Fruit fly (Drosophila melanogaster) whole organism, embryonic: ENCODE measurements around the gene Ntf-2r.
A peak's percentile ranks its signal among the peaks of the same experiment; 100 is the strongest.

ENCODE experiments used
- Adf1 ChIP-seq: fragments of 200-800 bp; sonication (Bioruptor generic); IDR thresholded peaks from 2 replicates; pipeline ENCODE4 v1.3.6; 2022; ENCODE audit warnings: missing biosample characterization, missing genetic modification characterization
- C15 ChIP-seq: fragments of 200-800 bp; sonication (Bioruptor generic); IDR thresholded peaks from 3 replicates; pipeline ENCODE4 v1.3.6; 2022; ENCODE audit warnings: missing biosample characterization, missing genetic modification characterization
- CG12104 ChIP-seq: fragments of 200-800 bp; sonication (Bioruptor generic); optimal IDR thresholded peaks from 3 replicates; lab custom pipeline; 2016; ENCODE audit warnings: missing biosample characterization, missing genetic modification characterization
- CG15696 ChIP-seq: fragments of 200-800 bp; sonication (Bioruptor generic); optimal IDR thresholded peaks from 2 replicates; lab custom pipeline; 2019; ENCODE audit warnings: missing biosample characterization, mild to moderate bottlenecking, missing genetic modification characterization, moderate library complexity
- CG17186 ChIP-seq: fragments of 200-800 bp; sonication (Bioruptor generic); optimal IDR thresholded peaks from 3 replicates; lab custom pipeline; 2017; ENCODE audit warnings: missing biosample characterization, missing genetic modification reagents, missing genetic modification characterization
- CG17829 ChIP-seq: fragments of 200-800 bp; optimal IDR thresholded peaks from 2 replicates; lab custom pipeline; 2019; ENCODE audit warnings: missing biosample characterization, mild to moderate bottlenecking, missing genetic modification characterization, moderate library complexity
- CG17912 ChIP-seq: fragments of 200-800 bp; sonication (Bioruptor generic); optimal IDR thresholded peaks from 2 replicates; lab custom pipeline; 2018; ENCODE audit warnings: missing biosample characterization, mild to moderate bottlenecking, missing genetic modification characterization
- CG18011 ChIP-seq: fragments of 200-800 bp; sonication (Bioruptor generic); optimal IDR thresholded peaks from 2 replicates; lab custom pipeline; 2017; ENCODE audit warnings: missing biosample characterization, missing genetic modification characterization, mild to moderate bottlenecking, moderate library complexity, missing genotype
- CG18599 ChIP-seq: fragments of 200-800 bp; sonication (Bioruptor generic); optimal IDR thresholded peaks from 3 replicates; lab custom pipeline; 2017; ENCODE audit warnings: missing biosample characterization, missing genetic modification characterization, mild to moderate bottlenecking, moderate library complexity, missing genetic modification reagents
- CG30431 ChIP-seq: fragments of 200-800 bp; sonication (Bioruptor generic); optimal IDR thresholded peaks from 2 replicates; lab custom pipeline; 2017; ENCODE audit warnings: missing biosample characterization, missing genetic modification characterization
- CG4360 ChIP-seq: fragments of 200-800 bp; sonication (Bioruptor generic); IDR thresholded peaks from 2 replicates; pipeline ENCODE4 v1.3.6; 2022; ENCODE audit warnings: missing biosample characterization, missing genetic modification characterization
- CG6654 ChIP-seq: fragments of 200-800 bp; sonication (Bioruptor generic); optimal IDR thresholded peaks from 2 replicates; lab custom pipeline; 2017; ENCODE audit warnings: missing biosample characterization, mild to moderate bottlenecking, missing genetic modification characterization
- CG6854 ChIP-seq: fragments of 200-800 bp; sonication (Bioruptor generic); optimal IDR thresholded peaks from 3 replicates; lab custom pipeline; 2017; ENCODE audit warnings: missing biosample characterization, mild to moderate bottlenecking, missing genetic modification characterization
- CG9932 ChIP-seq: fragments of 200-800 bp; sonication (Bioruptor generic); IDR thresholded peaks from 2 replicates; pipeline ENCODE4 v1.3.6; 2022; ENCODE audit warnings: missing biosample characterization, missing genetic modification characterization
- CkIIα-i1 ChIP-seq: fragments of 200-800 bp; sonication (Bioruptor generic); IDR thresholded peaks from 2 replicates; pipeline ENCODE4 v1.3.6; 2022; ENCODE audit warnings: missing biosample characterization, missing genetic modification characterization
- H2.0 ChIP-seq: fragments of 200-800 bp; sonication (Bioruptor generic); IDR thresholded peaks from 2 replicates; pipeline ENCODE4 v1.3.6; 2022; ENCODE audit warnings: missing biosample characterization, missing genetic modification characterization
- Hr51 ChIP-seq, 2 experiments: fragments of 200-800 bp; sonication (Bioruptor generic); optimal IDR thresholded peaks; 2 replicates in 1 of 2; 3 replicates in 1 of 2; lab custom pipeline; 2016 to 2018; ENCODE audit warnings: missing biosample characterization in 2 of 2, missing genetic modification characterization in 2 of 2, mild to moderate bottlenecking in 1 of 2, moderate library complexity in 1 of 2
- Hr78 ChIP-seq, 2 experiments: fragments of 200-800 bp in 1 of 2; fragments of >200 bp in 1 of 2; sonication (Bioruptor generic) in 1 of 2; optimal IDR thresholded peaks; 2 replicates each; lab custom pipeline; 2017 to 2019; ENCODE audit warnings: missing biosample characterization in 2 of 2, missing genetic modification characterization in 2 of 2, mild to moderate bottlenecking in 1 of 2, moderate library complexity in 1 of 2
- Jarid2 ChIP-seq: fragments of 200-800 bp; sonication (Bioruptor generic); optimal IDR thresholded peaks from 3 replicates; lab custom pipeline; 2017; ENCODE audit warnings: mild to moderate bottlenecking, missing biosample characterization, missing genetic modification reagents, missing genetic modification characterization
- Lhr ChIP-seq: fragments of 200-800 bp; sonication (Bioruptor generic); optimal IDR thresholded peaks from 3 replicates; lab custom pipeline; 2017; ENCODE audit warnings: mild to moderate bottlenecking, missing biosample characterization, missing genetic modification reagents, missing genetic modification characterization
- Mes4 ChIP-seq: fragments of 200-800 bp; sonication (Bioruptor generic); optimal IDR thresholded peaks from 2 replicates; lab custom pipeline; 2016; ENCODE audit warnings: missing biosample characterization, missing genetic modification characterization
- Nf-YC ChIP-seq: fragments of 200-800 bp; optimal IDR thresholded peaks from 3 replicates; lab custom pipeline; 2019; ENCODE audit warnings: missing biosample characterization, mild to moderate bottlenecking, missing genetic modification characterization, moderate library complexity
- Rfx ChIP-seq: fragments of 200-800 bp; sonication (Bioruptor generic); IDR thresholded peaks from 2 replicates; pipeline ENCODE4 v1.3.6; 2022; ENCODE audit warnings: missing biosample characterization, missing genetic modification characterization
- Sox102F ChIP-seq: fragments of 200-800 bp; sonication (Bioruptor generic); optimal IDR thresholded peaks from 2 replicates; lab custom pipeline; 2018; ENCODE audit warnings: missing biosample characterization, mild to moderate bottlenecking, missing genetic modification characterization, moderate library complexity
- Stat92E ChIP-seq, 3 experiments: fragments of >200 bp in 2 of 3; fragments of 200-800 bp in 1 of 3; sonication (Bioruptor generic) in 1 of 3; optimal IDR thresholded peaks; 2 replicates each; lab custom pipeline; 2017 to 2019; ENCODE audit warnings: missing biosample characterization in 3 of 3, missing genetic modification characterization in 3 of 3, mild to moderate bottlenecking in 1 of 3, moderate library complexity in 1 of 3
- Xrp1 ChIP-seq: fragments of 200-800 bp; sonication (Bioruptor generic); IDR thresholded peaks from 2 replicates; pipeline ENCODE4 v1.3.6; 2022; ENCODE audit warnings: missing biosample characterization, missing genetic modification characterization
- ab ChIP-seq: fragments of 200-800 bp; sonication (Bioruptor generic); optimal IDR thresholded peaks from 2 replicates; lab custom pipeline; 2016; ENCODE audit warnings: missing biosample characterization, missing genetic modification characterization
- amos ChIP-seq: fragments of 200-800 bp; sonication (Bioruptor generic); IDR thresholded peaks from 2 replicates; pipeline ENCODE4 v1.3.6; 2022; ENCODE audit warnings: missing biosample characterization, missing genetic modification characterization; ENCODE audit not compliant: partially characterized antibody
- cas ChIP-seq: fragments of 200-800 bp; sonication (Bioruptor generic); IDR thresholded peaks from 2 replicates; pipeline ENCODE4 v1.3.6; 2022; ENCODE audit warnings: missing biosample characterization, missing genetic modification characterization
- crc ChIP-seq: fragments of 200-800 bp; sonication (Bioruptor generic); optimal IDR thresholded peaks from 2 replicates; lab custom pipeline; 2016; ENCODE audit warnings: missing biosample characterization, missing genetic modification characterization
- dpn ChIP-seq, 2 experiments: fragments of 200-800 bp; sonication (Bioruptor generic); optimal IDR thresholded peaks; 3 replicates each; lab custom pipeline; 2016; ENCODE audit warnings: missing biosample characterization in 2 of 2, missing genetic modification characterization in 2 of 2
- dysf ChIP-seq: fragments of 200-800 bp; sonication (Bioruptor generic); IDR thresholded peaks from 3 replicates; pipeline ENCODE4 v1.3.6; 2022; ENCODE audit warnings: missing biosample characterization, missing genetic modification characterization
- fru ChIP-seq: fragments of >200 bp; optimal IDR thresholded peaks from 2 replicates; lab custom pipeline; 2017
- hkb ChIP-seq, 2 experiments: fragments of 200-800 bp in 1 of 2; fragments of >200 bp in 1 of 2; sonication (Bioruptor generic) in 1 of 2; IDR thresholded peaks in 1 of 2; optimal IDR thresholded peaks in 1 of 2; 2 replicates each; pipeline versions ENCODE4 v1.3.6 to Lab custom; 2017 to 2022; ENCODE audit warnings: missing biosample characterization in 1 of 2, missing genetic modification characterization in 1 of 2
- inv ChIP-seq: fragments of 200-800 bp; sonication (Bioruptor generic); IDR thresholded peaks from 2 replicates; pipeline ENCODE4 v1.3.6; 2022; ENCODE audit warnings: missing biosample characterization, missing genetic modification characterization; ENCODE audit not compliant: partially characterized antibody
- klu ChIP-seq: fragments of 200-800 bp; sonication (Bioruptor generic); IDR thresholded peaks from 2 replicates; pipeline ENCODE4 v1.3.6; 2022; ENCODE audit warnings: missing biosample characterization, missing genetic modification characterization
- lab ChIP-seq: fragments of 200-800 bp; sonication (Bioruptor generic); optimal IDR thresholded peaks from 3 replicates; lab custom pipeline; 2017; ENCODE audit warnings: missing biosample characterization, missing genetic modification characterization, mild to moderate bottlenecking, moderate library complexity, missing genetic modification reagents
- lbe ChIP-seq: fragments of 200-800 bp; sonication (Bioruptor generic); optimal IDR thresholded peaks from 2 replicates; lab custom pipeline; 2016; ENCODE audit warnings: missing biosample characterization, mild to moderate bottlenecking, missing genetic modification characterization
- lilli ChIP-seq: fragments of 200-800 bp; sonication (Bioruptor generic); optimal IDR thresholded peaks from 3 replicates; lab custom pipeline; 2016; ENCODE audit warnings: missing biosample characterization, missing genetic modification characterization
- lola ChIP-seq, 3 experiments: fragments of >200 bp in 2 of 3; fragments of 200-800 bp in 1 of 3; sonication (Bioruptor generic) in 1 of 3; optimal IDR thresholded peaks; 2 replicates each; lab custom pipeline; 2017 to 2019; ENCODE audit warnings: missing biosample characterization in 3 of 3, missing genetic modification characterization in 3 of 3, mild to moderate bottlenecking in 1 of 3, moderate library complexity in 1 of 3
- luna ChIP-seq: fragments of 200-800 bp; sonication (Bioruptor generic); optimal IDR thresholded peaks from 2 replicates; lab custom pipeline; 2016; ENCODE audit warnings: missing biosample characterization, missing genetic modification characterization
- p53 ChIP-seq: fragments of 200-800 bp; sonication (Bioruptor generic); optimal IDR thresholded peaks from 2 replicates; lab custom pipeline; 2016; ENCODE audit warnings: missing biosample characterization, missing genetic modification characterization
- pb ChIP-seq: fragments of 200-800 bp; sonication (Bioruptor generic); optimal IDR thresholded peaks from 3 replicates; lab custom pipeline; 2016; ENCODE audit warnings: missing biosample characterization, missing genetic modification characterization
- pfk ChIP-seq: fragments of 200-800 bp; sonication (Bioruptor generic); optimal IDR thresholded peaks from 2 replicates; lab custom pipeline; 2018; ENCODE audit warnings: missing biosample characterization, mild to moderate bottlenecking, missing genetic modification characterization, moderate library complexity
- row ChIP-seq: fragments of 200-800 bp; sonication (Bioruptor generic); IDR thresholded peaks from 3 replicates; pipeline ENCODE4 v1.3.6; 2022; ENCODE audit warnings: missing biosample characterization, missing genetic modification characterization
- slp2 ChIP-seq: fragments of 200-800 bp; sonication (Bioruptor generic); optimal IDR thresholded peaks from 2 replicates; lab custom pipeline; 2016; ENCODE audit warnings: missing biosample characterization, missing genetic modification characterization
- sug ChIP-seq: fragments of 200-800 bp; optimal IDR thresholded peaks from 2 replicates; lab custom pipeline; 2019; ENCODE audit warnings: missing biosample characterization, mild to moderate bottlenecking, missing genetic modification characterization, moderate library complexity
- trh ChIP-seq: fragments of 200-800 bp; sonication (Bioruptor generic); optimal IDR thresholded peaks from 2 replicates; lab custom pipeline; 2016; ENCODE audit warnings: missing biosample characterization, missing genetic modification characterization

Gene Ntf-2r

dm6 chr2L:18448639-18449430 is 5.6 kb upstream of the Ntf-2r start, which contains the start of gene ncm (continued):
- TF ChIP-seq dysf: no peak
- no peak for TF ChIP-seq pb (GFP tag; lab: Kevin White, UChicago)
- peak; percentile 91 for TF ChIP-seq amos (GFP tag; lab: Robert Waterston, UW)
- no peak for TF ChIP-seq klu (GFP tag; lab: Robert Waterston, UW)
- TF ChIP-seq CG9932: peak; percentile 41; the same call in 1 of the 2 replicates
- TF ChIP-seq CG6654 (GFP tag; lab: Kevin White, UChicago): no peak
- TF ChIP-seq H2.0 (GFP tag; lab: Robert Waterston, UW): no peak
- TF ChIP-seq fru: no peak
- no peak for TF ChIP-seq C15 (GFP tag; lab: Robert Waterston, UW)
- peak; percentile 88 for TF ChIP-seq pfk (GFP tag; lab: Kevin White, UChicago)
- TF ChIP-seq Xrp1 (GFP tag; lab: Robert Waterston, UW): no peak
- no peak for TF ChIP-seq crc (GFP tag; lab: Kevin White, UChicago)
- peak; percentile 79 for TF ChIP-seq row (GFP tag; lab: Robert Waterston, UW)
- TF ChIP-seq lilli (GFP tag; lab: Kevin White, UChicago): peak; percentile 33
- TF ChIP-seq lbe (GFP tag; lab: Kevin White, UChicago): no peak
- TF ChIP-seq Rfx: 0 out of 2 replicates have a peak, but pooled peaks have one; percentile 37
- TF ChIP-seq CG17912 (GFP tag; lab: Kevin White, UChicago): no peak
- TF ChIP-seq CG12104 (GFP tag; lab: Kevin White, UChicago): no peak
- TF ChIP-seq dpn (GFP tag; optimal IDR thresholded peaks at IDR 0.05; lab: Kevin White, UChicago): no peak
- no peak for TF ChIP-seq Adf1 (GFP tag; lab: Robert Waterston, UW)
- TF ChIP-seq CG17186 (GFP tag; lab: Kevin White, UChicago): peak; percentile 31
- TF ChIP-seq CkIIα-i1 (GFP tag; lab: Robert Waterston, UW): no peak
- peak; percentile 83 for TF ChIP-seq inv (GFP tag; lab: Robert Waterston, UW)
- TF ChIP-seq CG18599: no peak
- peak in 1 of 3 experiments; percentile 3 for TF ChIP-seq lola (GFP tag; optimal IDR thresholded peaks at IDR 0.05; lab: Kevin White, UChicago)
- TF ChIP-seq CG4360 (GFP tag; lab: Robert Waterston, UW): no peak
- no peak for TF ChIP-seq Nf-YC (tag; lab: Kevin White, UChicago)
- no peak for TF ChIP-seq luna (GFP tag; lab: Kevin White, UChicago)
- no peak for TF ChIP-seq CG6854 (GFP tag; lab: Kevin White, UChicago)
- TF ChIP-seq lab: no peak
- no peak for TF ChIP-seq hkb (optimal IDR thresholded peaks at IDR 0.05; lab: Kevin White, UChicago)
- no peak for TF ChIP-seq hkb (GFP tag; IDR thresholded peaks at IDR 0.05; lab: Robert Waterston, UW)
- TF ChIP-seq Hr78 (GFP tag; optimal IDR thresholded peaks at IDR 0.05; lab: Kevin White, UChicago): no peak
- TF ChIP-seq Mes4 (GFP tag; lab: Kevin White, UChicago): no peak
- no peak for TF ChIP-seq Sox102F
- no peak for TF ChIP-seq slp2 (GFP tag; lab: Kevin White, UChicago)
- TF ChIP-seq Hr51 (GFP tag; optimal IDR thresholded peaks at IDR 0.05; lab: Kevin White, UChicago): no peak
- TF ChIP-seq CG30431: no peak
- no peak for TF ChIP-seq CG18011 (GFP tag; lab: Kevin White, UChicago)
- TF ChIP-seq ab (GFP tag; lab: Kevin White, UChicago): no peak
- no peak for TF ChIP-seq trh (GFP tag; lab: Kevin White, UChicago)
- peak; percentile 10 for TF ChIP-seq CG17829 (tag; lab: Kevin White, UChicago)
- no peak for TF ChIP-seq p53 (GFP tag; lab: Kevin White, UChicago)
- TF ChIP-seq Jarid2: no peak
- peak in 1 of 3 experiments; percentile 36 for TF ChIP-seq Stat92E (GFP tag; optimal IDR thresholded peaks at IDR 0.05; lab: Kevin White, UChicago)
- no peak for TF ChIP-seq CG15696 (tag; lab: Kevin White, UChicago)
- no peak for TF ChIP-seq cas
- peak; percentile 11 for TF ChIP-seq Lhr (GFP tag; lab: Kevin White, UChicago)
- no peak for TF ChIP-seq sug
